Fruit fly (Drosophila melanogaster) whole organism, embryonic: ENCODE measurements around the gene Hexo1.

Source experiments
- Atf-2 ChIP-seq: fragments of 200-800 bp; sonication (Bioruptor generic); optimal IDR thresholded peaks from 2 replicates; lab custom pipeline; 2016; ENCODE audit warnings: missing biosample characterization, missing genetic modification characterization
- Atf6 ChIP-seq: fragments of 200-800 bp; sonication (Bioruptor generic); IDR thresholded peaks from 2 replicates; pipeline ENCODE4 v1.3.6; 2022; ENCODE audit warnings: missing biosample characterization, missing genetic modification characterization
- B-H1 ChIP-seq: fragments of 200-800 bp; sonication (Bioruptor generic); IDR thresholded peaks from 3 replicates; pipeline ENCODE4 v1.3.6; 2022; ENCODE audit warnings: missing biosample characterization, missing genetic modification characterization
- CG10654 ChIP-seq: fragments of 200-800 bp; sonication (Bioruptor generic); optimal IDR thresholded peaks from 2 replicates; lab custom pipeline; 2016; ENCODE audit warnings: missing biosample characterization, missing genetic modification characterization
- CG16779 ChIP-seq: fragments of 200-800 bp; sonication (Bioruptor generic); IDR thresholded peaks from 2 replicates; pipeline ENCODE4 v1.3.6; 2022; ENCODE audit warnings: missing biosample characterization, missing genetic modification characterization
- CG17186 ChIP-seq: fragments of 200-800 bp; sonication (Bioruptor generic); optimal IDR thresholded peaks from 3 replicates; lab custom pipeline; 2017; ENCODE audit warnings: missing biosample characterization, missing genetic modification reagents, missing genetic modification characterization
- CG2116 ChIP-seq: fragments of 200-800 bp; sonication (Bioruptor generic); optimal IDR thresholded peaks from 3 replicates; lab custom pipeline; 2018; ENCODE audit warnings: missing biosample characterization, mild to moderate bottlenecking, missing genetic modification characterization
- CG34422 ChIP-seq: fragments of 200-800 bp; sonication (Bioruptor generic); IDR thresholded peaks from 3 replicates; pipeline ENCODE4 v1.3.6; 2022; ENCODE audit warnings: missing biosample characterization, missing genetic modification characterization
- CG4404 ChIP-seq: fragments of 200-800 bp; sonication (Bioruptor generic); IDR thresholded peaks from 2 replicates; pipeline ENCODE4 v1.3.6; 2022; ENCODE audit warnings: missing biosample characterization, missing genetic modification characterization
- CG6272 ChIP-seq: fragments of 200-800 bp; sonication (Bioruptor generic); IDR thresholded peaks from 2 replicates; pipeline ENCODE4 v1.3.6; 2022; ENCODE audit warnings: missing biosample characterization, missing genetic modification characterization
- CG6654 ChIP-seq: fragments of 200-800 bp; sonication (Bioruptor generic); optimal IDR thresholded peaks from 2 replicates; lab custom pipeline; 2017; ENCODE audit warnings: missing biosample characterization, mild to moderate bottlenecking, missing genetic modification characterization
- CG7839 ChIP-seq: fragments of 200-800 bp; sonication (Bioruptor generic); optimal IDR thresholded peaks from 3 replicates; lab custom pipeline; 2018; ENCODE audit warnings: missing biosample characterization, mild to moderate bottlenecking, missing genetic modification characterization, moderate library complexity
- CG8281 ChIP-seq: fragments of 200-800 bp; sonication (Bioruptor generic); optimal IDR thresholded peaks from 2 replicates; lab custom pipeline; 2018; ENCODE audit warnings: missing biosample characterization, mild to moderate bottlenecking, missing genetic modification characterization, moderate library complexity
- CG9932 ChIP-seq: fragments of 200-800 bp; sonication (Bioruptor generic); IDR thresholded peaks from 2 replicates; pipeline ENCODE4 v1.3.6; 2022; ENCODE audit warnings: missing biosample characterization, missing genetic modification characterization
- CoRest ChIP-seq: fragments of 200-800 bp; sonication (Bioruptor generic); optimal IDR thresholded peaks from 3 replicates; lab custom pipeline; 2018; ENCODE audit warnings: missing biosample characterization, mild to moderate bottlenecking, missing genetic modification characterization, moderate library complexity
- Dad ChIP-seq: fragments of 200-800 bp; sonication (Bioruptor generic); optimal IDR thresholded peaks from 3 replicates; lab custom pipeline; 2016; ENCODE audit warnings: missing biosample characterization, missing genetic modification characterization
- Dip2 ChIP-seq: fragments of 200-800 bp; sonication (Bioruptor generic); IDR thresholded peaks from 2 replicates; pipeline ENCODE4 v1.3.6; 2022; ENCODE audit warnings: missing biosample characterization, missing genetic modification characterization
- Dip3 ChIP-seq: fragments of 200-800 bp; sonication (Bioruptor generic); optimal IDR thresholded peaks from 3 replicates; lab custom pipeline; 2016; ENCODE audit warnings: missing biosample characterization, missing genetic modification characterization
- Eip74EF ChIP-seq, 2 experiments: fragments of 200-800 bp in 1 of 2; fragments of >200 bp in 1 of 2; sonication (Bioruptor generic) in 1 of 2; optimal IDR thresholded peaks; 2 replicates each; lab custom pipeline; 2017 to 2019; ENCODE audit warnings: missing biosample characterization in 2 of 2, missing genetic modification characterization in 2 of 2, mild to moderate bottlenecking in 1 of 2, moderate library complexity in 1 of 2
- Hey ChIP-seq: fragments of 200-800 bp; sonication (Bioruptor generic); optimal IDR thresholded peaks from 3 replicates; lab custom pipeline; 2018; ENCODE audit warnings: missing biosample characterization, mild to moderate bottlenecking, missing genetic modification characterization
- Hr78 ChIP-seq, 2 experiments: fragments of 200-800 bp in 1 of 2; fragments of >200 bp in 1 of 2; sonication (Bioruptor generic) in 1 of 2; optimal IDR thresholded peaks; 2 replicates each; lab custom pipeline; 2017 to 2019; ENCODE audit warnings: missing biosample characterization in 2 of 2, missing genetic modification characterization in 2 of 2, mild to moderate bottlenecking in 1 of 2, moderate library complexity in 1 of 2
- Optix ChIP-seq: fragments of 200-800 bp; sonication (Bioruptor generic); IDR thresholded peaks from 3 replicates; pipeline ENCODE4 v1.3.6; 2022; ENCODE audit warnings: missing biosample characterization, missing genetic modification characterization
- Six4 ChIP-seq: fragments of 200-800 bp; sonication (Bioruptor generic); optimal IDR thresholded peaks from 2 replicates; lab custom pipeline; 2016; ENCODE audit warnings: missing biosample characterization, missing genetic modification characterization
- ab ChIP-seq: fragments of 200-800 bp; sonication (Bioruptor generic); optimal IDR thresholded peaks from 2 replicates; lab custom pipeline; 2016; ENCODE audit warnings: missing biosample characterization, missing genetic modification characterization
- ap ChIP-seq: fragments of 200-800 bp; sonication (Bioruptor generic); IDR thresholded peaks from 2 replicates; pipeline ENCODE4 v1.3.6; 2022; ENCODE audit warnings: missing biosample characterization, missing genetic modification characterization
- ara ChIP-seq: fragments of 200-800 bp; sonication (Bioruptor generic); IDR thresholded peaks from 2 replicates; pipeline ENCODE4 v1.3.6; 2022; ENCODE audit warnings: missing biosample characterization, missing genetic modification characterization
- ase ChIP-seq: fragments of 200-800 bp; sonication (Bioruptor generic); IDR thresholded peaks from 3 replicates; pipeline ENCODE4 v1.3.6; 2022; ENCODE audit warnings: missing biosample characterization, missing genetic modification characterization
- cas ChIP-seq: fragments of 200-800 bp; sonication (Bioruptor generic); IDR thresholded peaks from 2 replicates; pipeline ENCODE4 v1.3.6; 2022; ENCODE audit warnings: missing biosample characterization, missing genetic modification characterization
- crp ChIP-seq, 2 experiments: fragments of 200-800 bp; sonication (Bioruptor generic); optimal IDR thresholded peaks; 2 replicates in 1 of 2; 3 replicates in 1 of 2; lab custom pipeline; 2017; ENCODE audit warnings: missing biosample characterization in 2 of 2, missing genetic modification characterization in 2 of 2, mild to moderate bottlenecking in 1 of 2, moderate library complexity in 1 of 2
- cwo ChIP-seq: fragments of 200-800 bp; sonication (Bioruptor generic); optimal IDR thresholded peaks from 3 replicates; lab custom pipeline; 2017; ENCODE audit warnings: missing biosample characterization, missing genetic modification characterization, mild to moderate bottlenecking, moderate library complexity, missing genetic modification reagents
- da ChIP-seq: fragments of 200-800 bp; sonication (Bioruptor generic); optimal IDR thresholded peaks from 2 replicates; lab custom pipeline; 2016; ENCODE audit warnings: missing biosample characterization, missing genetic modification characterization
- danr ChIP-seq: fragments of 200-800 bp; sonication (Bioruptor generic); IDR thresholded peaks from 2 replicates; pipeline ENCODE4 v1.3.6; 2022; ENCODE audit warnings: missing biosample characterization, missing genetic modification characterization
- dimm ChIP-seq: fragments of 200-800 bp; sonication (Bioruptor generic); IDR thresholded peaks from 2 replicates; pipeline ENCODE4 v1.3.6; 2022; ENCODE audit warnings: missing biosample characterization, missing genetic modification characterization
- dysf ChIP-seq: fragments of 200-800 bp; sonication (Bioruptor generic); IDR thresholded peaks from 3 replicates; pipeline ENCODE4 v1.3.6; 2022; ENCODE audit warnings: missing biosample characterization, missing genetic modification characterization
- fd102C ChIP-seq: fragments of 200-800 bp; sonication (Bioruptor generic); optimal IDR thresholded peaks from 2 replicates; lab custom pipeline; 2018; ENCODE audit warnings: missing biosample characterization, mild to moderate bottlenecking, missing genetic modification characterization, moderate library complexity
- fd96Cb ChIP-seq: fragments of 200-800 bp; sonication (Bioruptor generic); optimal IDR thresholded peaks from 2 replicates; lab custom pipeline; 2018; ENCODE audit warnings: missing biosample characterization, mild to moderate bottlenecking, missing genetic modification characterization, moderate library complexity
- fu2 ChIP-seq: fragments of 200-800 bp; sonication (Bioruptor generic); optimal IDR thresholded peaks from 2 replicates; lab custom pipeline; 2016; ENCODE audit warnings: missing biosample characterization, missing genetic modification characterization
- grn ChIP-seq: fragments of 200-800 bp; sonication (Bioruptor generic); optimal IDR thresholded peaks from 3 replicates; lab custom pipeline; 2017; ENCODE audit warnings: missing biosample characterization, missing genetic modification characterization
- hbn ChIP-seq: fragments of 200-800 bp; sonication (Bioruptor generic); IDR thresholded peaks from 2 replicates; pipeline ENCODE4 v1.3.6; 2022; ENCODE audit warnings: missing biosample characterization, missing genetic modification characterization; ENCODE audit not compliant: partially characterized antibody
- klu ChIP-seq: fragments of 200-800 bp; sonication (Bioruptor generic); IDR thresholded peaks from 2 replicates; pipeline ENCODE4 v1.3.6; 2022; ENCODE audit warnings: missing biosample characterization, missing genetic modification characterization
- knrl ChIP-seq: fragments of 200-800 bp; sonication (Bioruptor generic); IDR thresholded peaks from 3 replicates; pipeline ENCODE4 v1.3.6; 2022; ENCODE audit warnings: missing biosample characterization, missing genetic modification characterization; ENCODE audit not compliant: partially characterized antibody
- mld ChIP-seq: fragments of 200-800 bp; sonication (Bioruptor generic); IDR thresholded peaks from 3 replicates; pipeline ENCODE4 v1.3.6; 2022; ENCODE audit warnings: missing biosample characterization, missing genetic modification characterization; ENCODE audit not compliant: partially characterized antibody
- repo ChIP-seq: fragments of 200-800 bp; sonication (Bioruptor generic); optimal IDR thresholded peaks from 2 replicates; lab custom pipeline; 2016; ENCODE audit warnings: missing biosample characterization, missing genetic modification characterization
- row ChIP-seq: fragments of 200-800 bp; sonication (Bioruptor generic); IDR thresholded peaks from 3 replicates; pipeline ENCODE4 v1.3.6; 2022; ENCODE audit warnings: missing biosample characterization, missing genetic modification characterization
- sd ChIP-seq: fragments of 200-800 bp; sonication (Bioruptor generic); optimal IDR thresholded peaks from 3 replicates; lab custom pipeline; 2018; ENCODE audit warnings: missing biosample characterization, mild to moderate bottlenecking, missing genetic modification characterization, moderate library complexity
- sisA ChIP-seq: fragments of 200-800 bp; sonication (Bioruptor generic); IDR thresholded peaks from 2 replicates; pipeline ENCODE4 v1.3.6; 2022; ENCODE audit warnings: missing biosample characterization, missing genetic modification characterization
- tap ChIP-seq: fragments of 200-800 bp; optimal IDR thresholded peaks from 3 replicates; lab custom pipeline; 2019; ENCODE audit warnings: missing biosample characterization, mild to moderate bottlenecking, missing genetic modification characterization, moderate library complexity
- twi ChIP-seq: fragments of 200-800 bp; optimal IDR thresholded peaks from 2 replicates; lab custom pipeline; 2019; ENCODE audit warnings: missing biosample characterization, mild to moderate bottlenecking, missing genetic modification characterization, moderate library complexity
- unc-4 ChIP-seq: fragments of 200-800 bp; sonication (Bioruptor generic); IDR thresholded peaks from 2 replicates; pipeline ENCODE4 v1.3.6; 2022; ENCODE audit warnings: missing biosample characterization, missing genetic modification characterization; ENCODE audit not compliant: partially characterized antibody
- wor ChIP-seq: fragments of 200-800 bp; sonication (Bioruptor generic); IDR thresholded peaks from 2 replicates; pipeline ENCODE4 v1.3.6; 2022; ENCODE audit warnings: missing biosample characterization, missing genetic modification characterization

The Hexo1 gene

dm6 chr3L:4259102-4259558, 29.3 kb upstream of the Hexo1 start, which contains the start of the genes CG15011 and CG1309:
Gene CG15011, minus strand, starts transcription at chr3L:4259152.
Gene CG1309, plus strand, starts transcription at chr3L:4259430.
- TF ChIP-seq repo: peak; percentile 74
- peak; percentile 69 for TF ChIP-seq knrl (GFP tag; lab: Robert Waterston, UW)
- TF ChIP-seq Atf6: peak; percentile 70; the same call in 1 of the 2 replicates
- peak; percentile 39 for TF ChIP-seq CG6654 (GFP tag; lab: Kevin White, UChicago)
- peak; percentile 87 for TF ChIP-seq da (GFP tag; lab: Kevin White, UChicago)
- peak; percentile 28; the same call in 1 of the 2 replicates for TF ChIP-seq danr
- peak; percentile 42 for TF ChIP-seq ab (GFP tag; lab: Kevin White, UChicago)
- peak in 1 of 2 experiments; percentile 53 for TF ChIP-seq Eip74EF (GFP tag; optimal IDR thresholded peaks at IDR 0.05; lab: Kevin White, UChicago)
- no peak for TF ChIP-seq Dip2 (GFP tag; lab: Robert Waterston, UW)
- peak; percentile 72 to 87 for TF ChIP-seq crp (GFP tag; optimal IDR thresholded peaks at IDR 0.05; lab: Kevin White, UChicago)
- TF ChIP-seq ara (GFP tag; lab: Robert Waterston, UW): no peak
- peak; percentile 23; the same call in 1 of the 3 replicates for TF ChIP-seq B-H1 (GFP tag; lab: Robert Waterston, UW)
- TF ChIP-seq twi: peak; percentile 83
- TF ChIP-seq dimm (GFP tag; lab: Robert Waterston, UW): no peak
- TF ChIP-seq unc-4: peak; percentile 48
- peak; percentile 68 for TF ChIP-seq fd102C (GFP tag; lab: Kevin White, UChicago)
- TF ChIP-seq mld (GFP tag; lab: Robert Waterston, UW): no peak
- peak; percentile 82 for TF ChIP-seq CG34422 (GFP tag; lab: Robert Waterston, UW)
- TF ChIP-seq Optix (GFP tag; lab: Robert Waterston, UW): peak; percentile 69; the same call in 1 of the 3 replicates
- peak; percentile 79 for TF ChIP-seq CG6272 (GFP tag; lab: Robert Waterston, UW)
- TF ChIP-seq cas: 0 out of 2 replicates have a peak, but pooled peaks have one; percentile 31
- TF ChIP-seq ap (GFP tag; lab: Robert Waterston, UW): no peak
- TF ChIP-seq cwo (GFP tag; lab: Kevin White, UChicago): peak; percentile 35
- peak; percentile 63 for TF ChIP-seq wor (GFP tag; lab: Robert Waterston, UW)
- TF ChIP-seq CG2116 (GFP tag; lab: Kevin White, UChicago): peak; percentile 76
- peak; percentile 66 for TF ChIP-seq CG4404 (GFP tag; lab: Robert Waterston, UW)
- no peak for TF ChIP-seq CG16779 (GFP tag; lab: Robert Waterston, UW)
- TF ChIP-seq CG7839 (tag; lab: Kevin White, UChicago): peak; percentile 85
- TF ChIP-seq sd (tag; lab: Kevin White, UChicago): peak; percentile 99
- peak; percentile 50 for TF ChIP-seq grn (GFP tag; lab: Kevin White, UChicago)
- TF ChIP-seq CG17186 (GFP tag; lab: Kevin White, UChicago): peak; percentile 62
- TF ChIP-seq CG10654 (GFP tag; lab: Kevin White, UChicago): peak; percentile 80
- no peak for TF ChIP-seq Hey (tag; lab: Kevin White, UChicago)
- peak; percentile 81 for TF ChIP-seq Dad
- peak; percentile 98 for TF ChIP-seq row
- no peak for TF ChIP-seq hbn (GFP tag; lab: Robert Waterston, UW)
- peak; percentile 69; the same call in 1 of the 2 replicates for TF ChIP-seq klu (GFP tag; lab: Robert Waterston, UW)
- peak; percentile 77 for TF ChIP-seq fd96Cb
- TF ChIP-seq Six4 (GFP tag; lab: Kevin White, UChicago): peak; percentile 79
- peak; percentile 84 for TF ChIP-seq Atf-2 (GFP tag; lab: Kevin White, UChicago)
- TF ChIP-seq dysf: peak; percentile 77
- TF ChIP-seq fu2 (GFP tag; lab: Kevin White, UChicago): peak; percentile 81
- peak; percentile 92 for TF ChIP-seq CoRest
- peak; percentile 40 for TF ChIP-seq CG8281 (tag; lab: Kevin White, UChicago)
- peak; percentile 80 for TF ChIP-seq Dip3
- TF ChIP-seq Hr78 (GFP tag; optimal IDR thresholded peaks at IDR 0.05; lab: Kevin White, UChicago): peak in 1 of 2 experiments; percentile 46
- peak; percentile 84 for TF ChIP-seq sisA (GFP tag; lab: Robert Waterston, UW)
- peak; percentile 67 for TF ChIP-seq tap
- peak; percentile 72; the same call in 2 of the 3 replicates for TF ChIP-seq ase (GFP tag; lab: Robert Waterston, UW)
- peak; percentile 87 for TF ChIP-seq CG9932 (GFP tag; lab: Robert Waterston, UW)
